Worm (Caenorhabditis elegans) whole organism, L1 larva: ENCODE data around the gene dpy-17.

ENCODE experiments used
- C16A3.4 ChIP-seq: fragments of 150-350 bp; optimal IDR thresholded peaks from 2 replicates; lab custom pipeline; 2014; ENCODE audit warnings: missing biosample characterization, missing genetic modification characterization
- C34B4.2 ChIP-seq: sonication (generic microtip); optimal IDR thresholded peaks from 2 replicates; lab custom pipeline; 2017; ENCODE audit warnings: mild to moderate bottlenecking, missing genetic modification characterization, missing compliant biosample characterization
- F16B12.6 ChIP-seq: fragments of 150-350 bp; optimal IDR thresholded peaks from 2 replicates; lab custom pipeline; 2014; ENCODE audit warnings: missing biosample characterization, missing genetic modification characterization
- alr-1 ChIP-seq: fragments of 200-800 bp; sonication (Bioruptor generic); optimal IDR thresholded peaks from 2 replicates; lab custom pipeline; 2018; ENCODE audit warnings: borderline replicate concordance, mild to moderate bottlenecking, missing genetic modification characterization, missing compliant biosample characterization
- blmp-1 ChIP-seq: fragments of 150-350 bp; optimal IDR thresholded peaks from 2 replicates; lab custom pipeline; 2014; ENCODE audit warnings: missing biosample characterization, missing genetic modification characterization
- ceh-82 ChIP-seq, 3 experiments: fragments of 150-350 bp in 1 of 3; sonication (generic microtip) in 2 of 3; optimal IDR thresholded peaks; 2 replicates each; lab custom pipeline; 2014 to 2017; ENCODE audit warnings: missing biosample characterization in 3 of 3, missing genetic modification characterization in 3 of 3
- ceh-90 ChIP-seq: sonication (generic microtip); optimal IDR thresholded peaks from 2 replicates; lab custom pipeline; 2016; ENCODE audit warnings: missing genetic modification characterization, missing compliant biosample characterization
- ces-1 ChIP-seq: fragments of 150-350 bp; optimal IDR thresholded peaks from 2 replicates; lab custom pipeline; 2014; ENCODE audit warnings: missing biosample characterization, missing genetic modification reagents, missing genetic modification characterization
- efl-3 ChIP-seq: fragments of 200-800 bp; sonication (Bioruptor generic); optimal IDR thresholded peaks from 2 replicates; lab custom pipeline; 2018; ENCODE audit warnings: mild to moderate bottlenecking, missing genetic modification characterization, missing compliant biosample characterization
- egl-27 ChIP-seq, 2 experiments: fragments of 150-350 bp in 1 of 2; sonication (generic microtip); optimal IDR thresholded peaks; 3 replicates each; lab custom pipeline; 2017 to 2018; ENCODE audit warnings: missing biosample characterization in 2 of 2, missing genetic modification characterization in 2 of 2, missing genetic modification reagents in 2 of 2
- ets-5 ChIP-seq: fragments of 200-800 bp; sonication (Bioruptor generic); IDR thresholded peaks from 2 replicates; pipeline ENCODE4 v1.3.6; 2022; ENCODE audit warnings: missing genetic modification characterization, missing compliant biosample characterization
- fkh-8 ChIP-seq: sonication (generic microtip); optimal IDR thresholded peaks from 2 replicates; lab custom pipeline; 2016; ENCODE audit warnings: mild to moderate bottlenecking, missing genetic modification characterization, missing compliant biosample characterization
- grh-1 ChIP-seq: fragments of 200-800 bp; sonication (Bioruptor generic); IDR thresholded peaks from 2 replicates; pipeline ENCODE4 v1.3.6; 2022; ENCODE audit warnings: missing genetic modification reagents, missing genetic modification characterization, missing compliant biosample characterization
- hlh-17 ChIP-seq: fragments of 200-800 bp; sonication (Bioruptor generic); optimal IDR thresholded peaks from 2 replicates; lab custom pipeline; 2018; ENCODE audit warnings: missing genetic modification characterization, mild to moderate bottlenecking, missing compliant biosample characterization, moderate library complexity, borderline replicate concordance
- hpl-2 ChIP-seq: fragments of 150-350 bp; optimal IDR thresholded peaks from 2 replicates; lab custom pipeline; 2014; ENCODE audit warnings: missing biosample characterization, missing genetic modification reagents, missing genetic modification characterization
- isw-1 ChIP-seq: fragments of 200-800 bp; sonication (Bioruptor generic); IDR thresholded peaks from 2 replicates; pipeline ENCODE4 v1.3.6; 2022; ENCODE audit warnings: missing genetic modification characterization, missing compliant biosample characterization
- jun-1 ChIP-seq: fragments of 150-350 bp; optimal IDR thresholded peaks from 2 replicates; lab custom pipeline; 2014; ENCODE audit warnings: missing biosample characterization, missing genetic modification reagents, missing genetic modification characterization
- lin-14 ChIP-seq: fragments of 200-800 bp; sonication (Bioruptor generic); optimal IDR thresholded peaks from 2 replicates; lab custom pipeline; 2018; ENCODE audit warnings: mild to moderate bottlenecking, missing genetic modification characterization, moderate library complexity, missing compliant biosample characterization
- lir-3 ChIP-seq: sonication (generic microtip); optimal IDR thresholded peaks from 2 replicates; lab custom pipeline; 2016; ENCODE audit warnings: mild to moderate bottlenecking, missing genetic modification characterization, moderate library complexity, missing compliant biosample characterization; ENCODE audit not compliant: poor library complexity
- lsy-2 ChIP-seq, 2 experiments: fragments of 150-350 bp; optimal IDR thresholded peaks; 2 replicates each; lab custom pipeline; 2014; ENCODE audit warnings: missing biosample characterization in 2 of 2, missing genetic modification characterization in 2 of 2
- mab-9 ChIP-seq: fragments of 200-800 bp; sonication (Bioruptor generic); IDR thresholded peaks from 2 replicates; pipeline ENCODE4 v1.3.6; 2022; ENCODE audit warnings: missing genetic modification reagents, missing genetic modification characterization, missing compliant biosample characterization
- mef-2 ChIP-seq: fragments of 150-350 bp; optimal IDR thresholded peaks from 2 replicates; lab custom pipeline; 2014; ENCODE audit warnings: missing biosample characterization, missing genetic modification characterization
- mep-1 ChIP-seq: fragments of 150-350 bp; optimal IDR thresholded peaks from 2 replicates; lab custom pipeline; 2014; ENCODE audit warnings: missing biosample characterization, missing genetic modification characterization
- nhr-237 ChIP-seq: fragments of 150-350 bp; optimal IDR thresholded peaks from 2 replicates; lab custom pipeline; 2014; ENCODE audit warnings: missing biosample characterization, missing genetic modification characterization
- nhr-71 ChIP-seq: sonication (generic microtip); optimal IDR thresholded peaks from 2 replicates; lab custom pipeline; 2016; ENCODE audit warnings: mild to moderate bottlenecking, missing genetic modification characterization, moderate library complexity, missing compliant biosample characterization
- nhr-76 ChIP-seq: sonication (generic microtip); optimal IDR thresholded peaks from 2 replicates; lab custom pipeline; 2017; ENCODE audit warnings: missing biosample characterization, missing genetic modification characterization
- nhr-77 ChIP-seq: fragments of 150-350 bp; optimal IDR thresholded peaks from 2 replicates; lab custom pipeline; 2014; ENCODE audit warnings: missing biosample characterization, missing genetic modification characterization
- nhr-84 ChIP-seq: sonication (generic microtip); optimal IDR thresholded peaks from 2 replicates; lab custom pipeline; 2017; ENCODE audit warnings: missing biosample characterization, missing genetic modification characterization
- nhr-85 ChIP-seq: sonication (generic microtip); peaks from one replicate; lab custom pipeline; 2016; ENCODE audit warnings: missing genetic modification characterization, inconsistent platforms, missing compliant biosample characterization
- pag-3 ChIP-seq: sonication (generic microtip); optimal IDR thresholded peaks from 2 replicates; lab custom pipeline; 2017; ENCODE audit warnings: missing genetic modification characterization, mild to moderate bottlenecking, missing compliant biosample characterization, antibody characterized with exemption, borderline replicate concordance; ENCODE audit not compliant: insufficient read depth
- pqm-1 ChIP-seq: sonication (generic microtip); optimal IDR thresholded peaks from 3 replicates; lab custom pipeline; 2017; ENCODE audit warnings: missing biosample characterization, missing genetic modification characterization
- snpc-4 ChIP-seq: fragments of 150-350 bp; optimal IDR thresholded peaks from 2 replicates; lab custom pipeline; 2014; ENCODE audit warnings: missing biosample characterization, missing genetic modification characterization
- sptf-1 ChIP-seq: fragments of 150-350 bp; optimal IDR thresholded peaks from 2 replicates; lab custom pipeline; 2014; ENCODE audit warnings: missing biosample characterization, missing genetic modification characterization
- tbx-2 ChIP-seq: sonication (generic microtip); optimal IDR thresholded peaks from 2 replicates; lab custom pipeline; 2016; ENCODE audit warnings: missing genetic modification characterization, missing compliant biosample characterization
- vab-15 ChIP-seq: sonication (generic microtip); optimal IDR thresholded peaks from 2 replicates; lab custom pipeline; 2017; ENCODE audit warnings: missing genotype, mild to moderate bottlenecking, missing genetic modification characterization, missing compliant biosample characterization
- zip-4 ChIP-seq: fragments of 200-800 bp; sonication (Bioruptor generic); optimal IDR thresholded peaks from 2 replicates; lab custom pipeline; 2018; ENCODE audit warnings: mild to moderate bottlenecking, missing genetic modification characterization, moderate library complexity, missing compliant biosample characterization
- ztf-4 ChIP-seq: fragments of 150-350 bp; optimal IDR thresholded peaks from 2 replicates; lab custom pipeline; 2014; ENCODE audit warnings: missing biosample characterization, missing genetic modification characterization

dpy-17 gene

ce11 chrIII:5124385-5124784 is 17.3 kb downstream of the dpy-17 start:
- TF ChIP-seq jun-1 (tag; lab: Kevin White, UChicago), result no peak
- no peak for TF ChIP-seq hpl-2 (GFP tag; lab: Kevin White, UChicago)
- TF ChIP-seq pag-3 (tag; lab: Kevin White, UChicago), result no peak
- TF ChIP-seq snpc-4 (tag; lab: Kevin White, UChicago), result no peak
- no peak for TF ChIP-seq alr-1 (tag; lab: Kevin White, UChicago)
- no peak for TF ChIP-seq F16B12.6 (tag; lab: Kevin White, UChicago)
- TF ChIP-seq tbx-2 (tag; lab: Kevin White, UChicago), result no peak
- no peak for TF ChIP-seq C34B4.2 (tag; lab: Kevin White, UChicago)
- no peak for TF ChIP-seq zip-4 (GFP tag; lab: Kevin White, UChicago)
- no peak for TF ChIP-seq mab-9
- no peak for TF ChIP-seq nhr-76 (tag; lab: Kevin White, UChicago)
- TF ChIP-seq isw-1 (GFP tag; lab: Robert Waterston, UW), result no peak
- no peak for TF ChIP-seq lir-3 (tag; lab: Kevin White, UChicago)
- no peak for TF ChIP-seq ces-1 (GFP tag; lab: Kevin White, UChicago)
- no peak for TF ChIP-seq grh-1 (GFP tag; lab: Robert Waterston, UW)
- no peak for TF ChIP-seq nhr-84 (tag; lab: Kevin White, UChicago)

ce11 chrIII:5125759-5126158 is 18.6 kb downstream of the dpy-17 start:
- TF ChIP-seq lsy-2 (tag; optimal IDR thresholded peaks at IDR 0.05; lab: Kevin White, UChicago) (no peak), ceh-90 (tag; lab: Kevin White, UChicago) (no peak), tbx-2 (tag; lab: Kevin White, UChicago) (peak; percentile 92), nhr-85 (tag; lab: Kevin White, UChicago) (no peak), sptf-1 (tag; lab: Kevin White, UChicago) (no peak), vab-15 (tag; lab: Kevin White, UChicago) (no peak), nhr-237 (tag; lab: Kevin White, UChicago) (no peak)

- TF ChIP-seq tbx-2 (tag; lab: Kevin White, UChicago), result peak; percentile 39
- no peak for TF ChIP-seq ztf-4 (tag; lab: Kevin White, UChicago)
- no peak for TF ChIP-seq ces-1 (GFP tag; lab: Kevin White, UChicago)
- TF ChIP-seq ets-5 (GFP tag; lab: Robert Waterston, UW), result 0 out of 2 replicates have a peak, but pooled peaks have one; percentile 28
- TF ChIP-seq nhr-85 (tag; lab: Kevin White, UChicago), result peak; percentile 75
- no peak for TF ChIP-seq fkh-8 (tag; lab: Kevin White, UChicago)
- TF ChIP-seq efl-3, result no peak
Measured at ce11 chrIII:5126988-5127387, 19.9 kb downstream of the dpy-17 start.

- TF ChIP-seq ceh-82 (tag; optimal IDR thresholded peaks at IDR 0.05; lab: Kevin White, UChicago) (peak in 1 of 3 experiments; percentile 28), lsy-2 (tag; optimal IDR thresholded peaks at IDR 0.05; lab: Kevin White, UChicago) (peak in 1 of 2 experiments; percentile 23), nhr-85 (tag; lab: Kevin White, UChicago) (no peak), nhr-77 (tag; lab: Kevin White, UChicago) (peak; percentile 64), C16A3.4 (tag; lab: Kevin White, UChicago) (no peak), lin-14 (GFP tag; lab: Kevin White, UChicago) (peak; percentile 26), nhr-71 (tag; lab: Kevin White, UChicago) (peak; percentile 17), tbx-2 (tag; lab: Kevin White, UChicago) (peak; percentile 100)
Measured at ce11 chrIII:5129261-5129660, 22.1 kb downstream of the dpy-17 start.

- TF ChIP-seq mef-2 (tag; lab: Kevin White, UChicago), result no peak
- no peak for TF ChIP-seq egl-27 (tag; optimal IDR thresholded peaks at IDR 0.05; lab: Kevin White, UChicago)
- no peak for TF ChIP-seq blmp-1 (tag; lab: Kevin White, UChicago)
- TF ChIP-seq lir-3 (tag; lab: Kevin White, UChicago), result no peak
- no peak for TF ChIP-seq mep-1 (tag; lab: Kevin White, UChicago)
- no peak for TF ChIP-seq pqm-1
- no peak for TF ChIP-seq hlh-17 (GFP tag; lab: Kevin White, UChicago)
Measured at ce11 chrIII:5130654-5131053, 23.5 kb downstream of the dpy-17 start.
